Worm (Caenorhabditis elegans): ENCODE data around the gene cyp-35A5.

Gene cyp-35A5

DNA sequence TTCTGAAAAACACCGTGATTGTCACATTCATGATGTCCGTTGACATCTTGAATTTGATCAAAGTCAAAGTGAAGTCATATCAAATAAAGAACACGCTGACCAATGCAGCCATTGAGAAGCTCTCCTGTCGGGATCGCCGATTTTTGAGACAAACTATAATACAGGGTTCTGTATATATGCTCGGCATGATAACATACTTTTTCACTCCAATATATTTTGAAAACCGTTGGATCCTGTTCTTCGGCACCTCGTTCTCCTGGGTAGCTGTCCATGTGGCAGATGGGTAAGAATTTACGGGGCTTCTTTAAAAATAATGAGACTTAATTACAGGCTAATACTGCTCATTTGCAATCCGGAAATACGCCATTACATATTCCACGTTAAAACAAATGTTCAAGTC lies 13.6 kb upstream of the cyp-35A5 start:
- no peak for TF ChIP-seq spr-1 (tag; optimal IDR thresholded peaks at IDR 0.05)
- peak in 1 of 2 experiments; percentile 97 for TF ChIP-seq unc-62 (GFP tag; optimal IDR thresholded peaks at IDR 0.05 in 1 of 2)
- no peak for TF ChIP-seq unc-62 (tag; optimal IDR thresholded peaks at IDR 0.05)

DNA sequence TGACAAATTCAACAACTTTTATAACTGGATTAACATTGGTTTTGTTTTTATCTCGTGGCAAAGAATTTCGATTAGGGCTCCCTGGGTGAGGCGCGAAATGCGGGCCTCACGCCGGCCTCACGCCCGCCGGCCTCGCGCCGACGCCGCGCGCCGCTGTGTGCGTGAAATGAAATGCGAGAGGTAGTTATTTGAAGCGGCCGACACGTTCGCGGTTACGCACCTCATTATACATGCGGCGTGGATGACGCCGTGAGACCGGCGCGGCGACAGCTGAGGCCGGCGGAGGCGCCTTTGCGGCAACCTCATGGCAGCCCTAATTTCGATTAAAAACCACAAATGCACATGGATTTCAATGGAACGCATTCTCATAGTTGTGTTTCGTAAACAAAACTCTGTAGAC lies 8.6 kb upstream of the cyp-35A5 start:
- TF ChIP-seq nhr-10 (tag; optimal IDR thresholded peaks at IDR 0.05) (no peak), nhr-28 (tag; optimal IDR thresholded peaks at IDR 0.05) (no peak), set-16 (GFP tag; IDR thresholded peaks at IDR 0.05) (peak; percentile 92), dmd-6 (GFP tag; IDR thresholded peaks at IDR 0.05) (no peak), madf-5 (GFP tag; IDR thresholded peaks at IDR 0.05) (0 out of 4 replicates have a peak, but pooled peaks of 1 of the 2 experiments have one; percentile 8)

DNA sequence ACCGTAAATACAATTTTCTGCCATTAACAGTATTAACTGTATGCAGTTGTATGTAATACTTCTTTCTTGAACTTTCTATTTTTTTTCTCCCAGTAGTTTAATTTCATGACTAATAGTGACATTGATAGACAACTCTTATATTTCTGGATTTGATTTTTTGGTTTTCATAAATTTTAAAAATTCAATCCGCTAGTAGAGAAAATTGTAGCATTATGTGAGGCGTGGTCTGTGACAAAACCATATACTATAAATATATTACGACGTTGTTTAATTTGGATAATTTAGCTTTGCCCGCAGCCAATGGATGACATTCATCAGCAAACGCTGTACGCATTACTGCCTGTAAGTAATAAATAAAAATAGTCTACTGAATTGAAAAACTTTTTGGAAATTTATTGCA lies 7.0 kb upstream of the cyp-35A5 start, which contains the start of gene srx-64:
srx-64 (plus strand) TSS at position 301 of the 400 bp plus-strand sequence.
- no peak for TF ChIP-seq zfp-3 (GFP tag; conservative IDR thresholded peaks at IDR 0.05)
- no peak for TF ChIP-seq mep-1 (tag; optimal IDR thresholded peaks at IDR 0.05)

DNA sequence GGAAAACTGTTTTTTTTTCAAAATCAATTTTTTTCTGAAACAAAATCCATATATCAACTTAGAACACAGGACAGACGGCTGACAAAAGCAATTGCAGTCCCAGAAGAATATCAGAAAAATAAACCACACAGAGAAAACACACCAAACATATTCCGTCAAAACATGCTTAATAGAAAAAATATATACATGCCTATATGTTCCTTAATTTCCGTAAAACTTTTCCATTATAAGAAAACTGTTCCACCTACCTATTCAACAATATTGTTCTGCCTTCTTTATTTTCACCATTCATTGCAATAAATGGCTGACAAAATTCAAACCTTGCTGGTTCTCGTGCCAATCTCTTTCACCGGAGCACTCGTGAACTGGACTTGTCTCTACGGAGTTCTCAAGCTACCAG lies 4.8 kb upstream of the cyp-35A5 start, which contains the start of gene srx-63:
srx-63 (plus strand) TSS at position 301 of the 400 bp plus-strand sequence.
- TF ChIP-seq ZK337.2 (GFP tag; IDR thresholded peaks at IDR 0.05) (no peak), hlh-11 (tag; optimal IDR thresholded peaks at IDR 0.05) (no peak), mdl-1 (tag; optimal IDR thresholded peaks at IDR 0.05) (no peak), D1046.2 (GFP tag; IDR thresholded peaks at IDR 0.05) (no peak), spr-1 (tag; optimal IDR thresholded peaks at IDR 0.05) (no peak), fos-1 (tag; optimal IDR thresholded peaks at IDR 0.05) (no peak), dpl-1 (GFP tag; optimal IDR thresholded peaks at IDR 0.05) (no peak), egl-43 (GFP tag; IDR thresholded peaks at IDR 0.05) (no peak), ces-1 (GFP tag; optimal IDR thresholded peaks at IDR 0.05) (no peak), nhr-237 (tag; optimal IDR thresholded peaks at IDR 0.05) (no peak), madf-9 (GFP tag; conservative IDR thresholded peaks at IDR 0.05) (no peak), pha-4 (GFP tag; IDR thresholded peaks at IDR 0.05) (no peak), pha-4 (tag; optimal IDR thresholded peaks at IDR 0.05) (no peak), unc-39 (tag; optimal IDR thresholded peaks at IDR 0.05) (no peak), Y48G9A.11 (GFP tag; IDR thresholded peaks at IDR 0.05) (no peak), ama-1 (optimal IDR thresholded peaks at IDR 0.05) (no peak)

DNA sequence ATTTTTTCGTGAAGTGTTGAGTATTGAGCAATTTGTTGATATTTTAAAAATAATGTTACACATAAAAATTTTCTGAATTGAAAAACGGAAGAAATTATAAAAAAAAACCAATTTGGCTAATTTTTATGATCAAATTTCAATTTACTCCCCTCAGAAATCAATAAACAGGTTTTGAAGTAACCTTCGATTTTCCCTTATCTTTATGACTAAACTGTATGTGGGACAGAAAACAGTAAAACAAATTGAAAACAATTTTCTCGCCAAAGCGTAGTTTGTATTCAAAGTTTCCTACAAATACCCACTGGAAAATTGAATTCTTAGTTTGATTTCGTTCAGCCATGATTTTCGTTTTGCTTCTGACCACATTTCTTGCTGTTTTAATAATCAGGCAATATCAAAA lies 2.7 kb downstream of the cyp-35A5 start, which contains the start of gene cyp-35B1:
cyp-35B1 (plus strand) TSS at position 244 of the 400 bp plus-strand sequence.
- TF ChIP-seq ceh-20 (GFP tag; IDR thresholded peaks at IDR 0.05), result no peak
- TF ChIP-seq nhr-42 (GFP tag; IDR thresholded peaks at IDR 0.05), result no peak
- TF ChIP-seq lin-39 (tag; optimal IDR thresholded peaks at IDR 0.05), result no peak
- TF ChIP-seq dmd-6 (GFP tag; IDR thresholded peaks at IDR 0.05), result no peak
- TF ChIP-seq nhr-10 (tag; optimal IDR thresholded peaks at IDR 0.05), result no peak
- TF ChIP-seq lin-15B (tag; optimal IDR thresholded peaks at IDR 0.05), result no peak
- no peak for TF ChIP-seq daf-16 (GFP tag; optimal IDR thresholded peaks at IDR 0.05)
- TF ChIP-seq daf-16 (tag; optimal IDR thresholded peaks at IDR 0.05), result peak; percentile 68
- TF ChIP-seq F10B5.3 (tag; optimal IDR thresholded peaks at IDR 0.05), result no peak
- TF ChIP-seq aly-2 (tag; optimal IDR thresholded peaks at IDR 0.05), result no peak
- no peak for TF ChIP-seq nhr-48 (tag; optimal IDR thresholded peaks at IDR 0.05)
- no peak for TF ChIP-seq daf-19 (GFP tag; conservative IDR thresholded peaks at IDR 0.05)
- TF ChIP-seq aha-1 (tag), result no peak
- TF ChIP-seq nhr-102 (tag; optimal IDR thresholded peaks at IDR 0.05), result no peak
- no peak for TF ChIP-seq unc-130 (GFP tag; optimal IDR thresholded peaks at IDR 0.05)
- no peak for TF ChIP-seq lim-7 (GFP tag; IDR thresholded peaks at IDR 0.05)
- TF ChIP-seq nhr-28 (tag; optimal IDR thresholded peaks at IDR 0.05), result peak; percentile 92
